Fruit fly (Drosophila melanogaster): Measurements from ENCODE around the gene CG7829.

The CG7829 gene

DNA sequence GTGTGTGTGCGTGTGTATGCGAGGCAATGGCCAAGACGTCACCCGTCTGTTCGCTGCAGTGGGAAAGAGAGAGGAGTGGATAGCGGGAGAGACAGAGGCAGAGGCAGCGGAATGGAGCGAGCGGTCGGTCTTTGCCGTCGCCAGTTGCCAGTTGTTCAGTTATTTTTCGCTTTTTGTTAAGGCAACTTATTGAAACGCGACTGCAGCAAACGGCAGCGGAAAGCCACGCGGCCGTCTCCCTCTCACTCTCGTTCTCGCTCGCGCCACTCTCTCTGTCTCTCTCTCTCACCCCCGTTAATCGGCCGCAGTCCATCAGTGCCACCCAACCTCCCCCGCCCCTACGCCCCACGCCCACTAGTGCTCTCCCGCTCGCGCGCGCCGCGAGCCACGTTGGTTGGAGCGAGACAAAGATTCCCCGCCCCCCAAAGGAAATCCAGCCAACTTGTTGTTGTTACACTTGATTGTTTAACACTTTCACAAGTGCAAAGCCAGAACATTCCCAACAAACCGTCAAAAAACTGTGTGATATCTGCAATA lies 44.7 kb downstream of the CG7829 start (continued):
- TF ChIP-seq Fer1 (GFP tag; optimal IDR thresholded peaks at IDR 0.05) = peak; percentile 64
- TF ChIP-seq Dad (GFP tag; optimal IDR thresholded peaks at IDR 0.05) = no peak
- TF ChIP-seq CG6791 (GFP tag; IDR thresholded peaks at IDR 0.05; ENCODE audit: partially characterized antibody) = no peak; the same call in 2 of the 3 replicates
- TF ChIP-seq Deaf1 (tag; optimal IDR thresholded peaks at IDR 0.05) = peak; percentile 63
- TF ChIP-seq Dll (GFP tag; IDR thresholded peaks at IDR 0.05; ENCODE audit: partially characterized antibody) = peak; percentile 40; the same call in 2 of the 4 replicates
- peak; percentile 11 for TF ChIP-seq pzg (GFP tag; optimal IDR thresholded peaks at IDR 0.05)
- TF ChIP-seq Xbp1 (GFP tag; optimal IDR thresholded peaks at IDR 0.05) = no peak
- no peak for TF ChIP-seq CG7372 (GFP tag; IDR thresholded peaks at IDR 0.05)
- peak; percentile 21 for TF ChIP-seq CG13624 (GFP tag; optimal IDR thresholded peaks at IDR 0.05)
- TF ChIP-seq mirr (GFP tag; optimal IDR thresholded peaks at IDR 0.05) = peak; percentile 42
- TF ChIP-seq schlank (tag; optimal IDR thresholded peaks at IDR 0.05) = peak; percentile 1
- no peak for TF ChIP-seq hth (optimal IDR thresholded peaks at IDR 0.05)
- TF ChIP-seq CG4730 (GFP tag; IDR thresholded peaks at IDR 0.05) = no peak
- TF ChIP-seq CG6854 (GFP tag; optimal IDR thresholded peaks at IDR 0.05) = no peak
- TF ChIP-seq CG18764 (GFP tag; optimal IDR thresholded peaks at IDR 0.05) = no peak
- no peak for TF ChIP-seq CG30403 (GFP tag; optimal IDR thresholded peaks at IDR 0.05)
- TF ChIP-seq CG43689 (GFP tag; IDR thresholded peaks at IDR 0.05) = no peak
- TF ChIP-seq crol (GFP tag; IDR thresholded peaks at IDR 0.05) = peak; percentile 99
- no peak for TF ChIP-seq pita (GFP tag; optimal IDR thresholded peaks at IDR 0.05)
- no peak for TF ChIP-seq en (GFP tag; optimal IDR thresholded peaks at IDR 0.05)
- TF ChIP-seq CG6689 (GFP tag; IDR thresholded peaks at IDR 0.05) = no peak; the same call in 1 of the 2 replicates
- no peak for TF ChIP-seq CG1647 (GFP tag; optimal IDR thresholded peaks at IDR 0.05)
- peak; percentile 40 for TF ChIP-seq CG12071 (GFP tag; optimal IDR thresholded peaks at IDR 0.05)
- no peak for TF ChIP-seq CG1529 (GFP tag; optimal IDR thresholded peaks at IDR 0.05)
- 0 out of 2 replicates have a peak, but pooled peaks have one; percentile 9 for TF ChIP-seq Rx (GFP tag; IDR thresholded peaks at IDR 0.05)
- no peak for TF ChIP-seq slp2 (GFP tag; optimal IDR thresholded peaks at IDR 0.05)
- TF ChIP-seq CG3065 (GFP tag; optimal IDR thresholded peaks at IDR 0.05) = peak; percentile 98
- TF ChIP-seq CG1792 (GFP tag; optimal IDR thresholded peaks at IDR 0.05) = no peak
- TF ChIP-seq cad (GFP tag; optimal IDR thresholded peaks at IDR 0.05) = no peak
- no peak for TF ChIP-seq h (optimal IDR thresholded peaks at IDR 0.05)
- TF ChIP-seq yki (optimal IDR thresholded peaks at IDR 0.05) = peak; percentile 83
- TF ChIP-seq insv (GFP tag; optimal IDR thresholded peaks at IDR 0.05) = no peak
- peak; percentile 2 for TF ChIP-seq chn (GFP tag; optimal IDR thresholded peaks at IDR 0.05)
- peak; percentile 69 for TF ChIP-seq CG18599 (GFP tag; optimal IDR thresholded peaks at IDR 0.05)
- TF ChIP-seq CG31365 (tag; optimal IDR thresholded peaks at IDR 0.05) = no peak
- no peak for TF ChIP-seq luna (GFP tag; optimal IDR thresholded peaks at IDR 0.05)
- peak; percentile 79 for TF ChIP-seq klu (GFP tag; IDR thresholded peaks at IDR 0.05)
- TF ChIP-seq az2 (GFP tag; optimal IDR thresholded peaks at IDR 0.05) = no peak
- TF ChIP-seq CG14050 (GFP tag; IDR thresholded peaks at IDR 0.05) = no peak
- no peak for TF ChIP-seq CG14860 (GFP tag; IDR thresholded peaks at IDR 0.05; ENCODE audit: partially characterized antibody)
- TF ChIP-seq CG8765 (GFP tag; IDR thresholded peaks at IDR 0.05) = 0 out of 2 replicates have a peak, but pooled peaks have one; percentile 6
- no peak for TF ChIP-seq Hr3 (GFP tag; optimal IDR thresholded peaks at IDR 0.05)
- no peak for TF ChIP-seq Ets97D (GFP tag; optimal IDR thresholded peaks at IDR 0.05)
- TF ChIP-seq Sox100B (GFP tag; optimal IDR thresholded peaks at IDR 0.05) = no peak
- TF ChIP-seq CG13123 (GFP tag; optimal IDR thresholded peaks at IDR 0.05) = no peak
- TF ChIP-seq gem (tag; optimal IDR thresholded peaks at IDR 0.05) = no peak
- TF ChIP-seq Atf3 (GFP tag; optimal IDR thresholded peaks at IDR 0.05) = no peak
- TF ChIP-seq CG17186 (GFP tag; optimal IDR thresholded peaks at IDR 0.05) = no peak
- no peak for TF ChIP-seq Sry-δ (GFP tag; optimal IDR thresholded peaks at IDR 0.05)
- no peak for TF ChIP-seq PHDP (tag; optimal IDR thresholded peaks at IDR 0.05)
- peak; percentile 90 for TF ChIP-seq CG12769 (tag; optimal IDR thresholded peaks at IDR 0.05)
- TF ChIP-seq CG3407 (GFP tag; optimal IDR thresholded peaks at IDR 0.05) = no peak
- no peak for TF ChIP-seq CG1024 (GFP tag; IDR thresholded peaks at IDR 0.05)

Data from whole organism, embryonic.